Fruit fly (Drosophila melanogaster) whole organism, embryonic: Measurements from ENCODE around the gene IKKepsilon.
A peak's percentile ranks its signal among the peaks of the same experiment; 100 is the strongest.

Experiments
- Bdp1 ChIP-seq: fragments of 200-800 bp; sonication (Bioruptor generic); optimal IDR thresholded peaks from 3 replicates; lab custom pipeline; 2016; ENCODE audit warnings: missing biosample characterization, missing genetic modification characterization
- CG11696 ChIP-seq: fragments of 200-800 bp; sonication (Bioruptor generic); IDR thresholded peaks from 2 replicates; pipeline ENCODE4 v1.3.6; 2022; ENCODE audit warnings: missing biosample characterization, missing genetic modification characterization
- CG1233 ChIP-seq: fragments of 200-800 bp; sonication (Bioruptor generic); optimal IDR thresholded peaks from 4 replicates; lab custom pipeline; 2018; ENCODE audit warnings: missing biosample characterization, mild to moderate bottlenecking, missing genetic modification characterization
- CG12942 ChIP-seq: fragments of 200-800 bp; sonication (Bioruptor generic); optimal IDR thresholded peaks from 3 replicates; lab custom pipeline; 2016; ENCODE audit warnings: missing biosample characterization, missing genetic modification characterization
- CG13775 ChIP-seq: fragments of 200-800 bp; sonication (Bioruptor generic); optimal IDR thresholded peaks from 3 replicates; lab custom pipeline; 2017; ENCODE audit warnings: missing biosample characterization, mild to moderate bottlenecking, missing genetic modification characterization
- CG14441 ChIP-seq: fragments of 200-800 bp; sonication (Bioruptor generic); IDR thresholded peaks from 2 replicates; pipeline ENCODE4 v1.3.6; 2022; ENCODE audit warnings: missing biosample characterization, missing genetic modification characterization
- CG18262 ChIP-seq: fragments of 200-800 bp; optimal IDR thresholded peaks from 3 replicates; lab custom pipeline; 2019; ENCODE audit warnings: missing biosample characterization, mild to moderate bottlenecking, missing genetic modification characterization, moderate library complexity
- CG3065 ChIP-seq: fragments of 200-800 bp; sonication (Bioruptor generic); optimal IDR thresholded peaks from 2 replicates; lab custom pipeline; 2016; ENCODE audit warnings: missing biosample characterization, missing genetic modification characterization
- CG32772 ChIP-seq: fragments of 200-800 bp; sonication (Bioruptor generic); IDR thresholded peaks from 2 replicates; pipeline ENCODE4 v1.3.6; 2022; ENCODE audit warnings: missing biosample characterization, missing genetic modification characterization
- CG34376 ChIP-seq: fragments of 200-800 bp; sonication (Bioruptor generic); optimal IDR thresholded peaks from 2 replicates; lab custom pipeline; 2018; ENCODE audit warnings: missing biosample characterization, mild to moderate bottlenecking, missing genetic modification characterization
- CG3726 ChIP-seq: fragments of 200-800 bp; sonication (Bioruptor generic); IDR thresholded peaks from 3 replicates; pipeline ENCODE4, ENCODE4 v1.3.6; 2022; ENCODE audit warnings: missing biosample characterization, missing genetic modification characterization
- CG4730 ChIP-seq: fragments of 200-800 bp; sonication (Bioruptor generic); IDR thresholded peaks from 2 replicates; pipeline ENCODE4 v1.3.6; 2022; ENCODE audit warnings: missing biosample characterization, missing genetic modification characterization
- CG6654 ChIP-seq: fragments of 200-800 bp; sonication (Bioruptor generic); optimal IDR thresholded peaks from 2 replicates; lab custom pipeline; 2017; ENCODE audit warnings: missing biosample characterization, mild to moderate bottlenecking, missing genetic modification characterization
- CG7556 ChIP-seq: fragments of 200-800 bp; sonication (Bioruptor generic); optimal IDR thresholded peaks from 2 replicates; lab custom pipeline; 2017; ENCODE audit warnings: missing biosample characterization, mild to moderate bottlenecking, missing genetic modification characterization
- CG8388 ChIP-seq: fragments of 200-800 bp; sonication (Bioruptor generic); optimal IDR thresholded peaks from 2 replicates; lab custom pipeline; 2019; ENCODE audit warnings: missing biosample characterization, mild to moderate bottlenecking, missing genetic modification characterization, moderate library complexity
- CG8478 ChIP-seq: fragments of >200 bp; optimal IDR thresholded peaks from 2 replicates; lab custom pipeline; 2018
- CG9437 ChIP-seq: fragments of 200-800 bp; sonication (Bioruptor generic); optimal IDR thresholded peaks from 2 replicates; lab custom pipeline; 2018; ENCODE audit warnings: missing biosample characterization, mild to moderate bottlenecking, missing genetic modification characterization
- CHES-1-like ChIP-seq: fragments of 200-800 bp; sonication (Bioruptor generic); optimal IDR thresholded peaks from 2 replicates; lab custom pipeline; 2016; ENCODE audit warnings: missing biosample characterization, missing genetic modification characterization
- Dad ChIP-seq: fragments of 200-800 bp; sonication (Bioruptor generic); optimal IDR thresholded peaks from 3 replicates; lab custom pipeline; 2016; ENCODE audit warnings: missing biosample characterization, missing genetic modification characterization
- Dek ChIP-seq: fragments of 200-800 bp; sonication (Bioruptor generic); optimal IDR thresholded peaks from 3 replicates; lab custom pipeline; 2019; ENCODE audit warnings: missing biosample characterization, mild to moderate bottlenecking, missing genetic modification characterization, moderate library complexity
- Dll ChIP-seq: fragments of 200-800 bp; sonication (Bioruptor generic); IDR thresholded peaks from 4 replicates; pipeline ENCODE4 v1.3.6; 2022; ENCODE audit warnings: missing biosample characterization, missing genetic modification characterization; ENCODE audit not compliant: partially characterized antibody
- Dref ChIP-seq: fragments of 200-800 bp; sonication (Bioruptor generic); IDR thresholded peaks from 2 replicates; pipeline ENCODE4 v1.3.6; 2022; ENCODE audit warnings: missing biosample characterization, missing genetic modification characterization
- H2.0 ChIP-seq: fragments of 200-800 bp; sonication (Bioruptor generic); IDR thresholded peaks from 2 replicates; pipeline ENCODE4 v1.3.6; 2022; ENCODE audit warnings: missing biosample characterization, missing genetic modification characterization
- HLH54F ChIP-seq: fragments of 200-800 bp; sonication (Bioruptor generic); optimal IDR thresholded peaks from 3 replicates; lab custom pipeline; 2016; ENCODE audit warnings: missing biosample characterization, missing genetic modification characterization
- Lim3 ChIP-seq: fragments of 200-800 bp; sonication (Bioruptor generic); IDR thresholded peaks from 2 replicates; pipeline ENCODE4 v1.3.6; 2022; ENCODE audit warnings: missing biosample characterization, missing genetic modification characterization
- Meics ChIP-seq: fragments of 200-800 bp; sonication (Bioruptor generic); optimal IDR thresholded peaks from 2 replicates; lab custom pipeline; 2017; ENCODE audit warnings: missing biosample characterization, mild to moderate bottlenecking, missing genetic modification characterization
- NK7.1 ChIP-seq: fragments of 200-800 bp; sonication (Bioruptor generic); optimal IDR thresholded peaks from 3 replicates; lab custom pipeline; 2016; ENCODE audit warnings: missing biosample characterization, missing genetic modification characterization
- Sry-β ChIP-seq: fragments of 200-800 bp; sonication (Bioruptor generic); optimal IDR thresholded peaks from 2 replicates; lab custom pipeline; 2018; ENCODE audit warnings: missing biosample characterization, mild to moderate bottlenecking, missing genetic modification characterization, moderate library complexity
- Tbp ChIP-seq: fragments of >200 bp; optimal IDR thresholded peaks from 2 replicates; lab custom pipeline; 2018; ENCODE audit warnings: missing biosample characterization, missing genetic modification characterization
- Vsx1 ChIP-seq: fragments of 200-800 bp; sonication (Bioruptor generic); optimal IDR thresholded peaks from 2 replicates; lab custom pipeline; 2017; ENCODE audit warnings: missing biosample characterization, mild to moderate bottlenecking, missing genetic modification characterization, missing genetic modification reagents
- bsh ChIP-seq, 2 experiments: fragments of 200-800 bp; sonication (Bioruptor generic); optimal IDR thresholded peaks; 2 replicates each; lab custom pipeline; 2017 to 2018; ENCODE audit warnings: mild to moderate bottlenecking in 2 of 2, missing biosample characterization in 2 of 2, missing genetic modification characterization in 2 of 2, moderate library complexity in 1 of 2
- caup ChIP-seq: fragments of 200-800 bp; sonication (Bioruptor generic); optimal IDR thresholded peaks from 3 replicates; lab custom pipeline; 2017; ENCODE audit warnings: missing biosample characterization, mild to moderate bottlenecking, missing genetic modification characterization, moderate library complexity; ENCODE audit not compliant: severe bottlenecking
- dm ChIP-seq: fragments of 200-800 bp; sonication (Bioruptor generic); optimal IDR thresholded peaks from 3 replicates; lab custom pipeline; 2016; ENCODE audit warnings: missing biosample characterization, missing genetic modification characterization
- fd64A ChIP-seq: fragments of 200-800 bp; sonication (Bioruptor generic); optimal IDR thresholded peaks from 3 replicates; lab custom pipeline; 2018; ENCODE audit warnings: missing biosample characterization, mild to moderate bottlenecking, missing genetic modification characterization
- fd96Cb ChIP-seq: fragments of 200-800 bp; sonication (Bioruptor generic); optimal IDR thresholded peaks from 2 replicates; lab custom pipeline; 2018; ENCODE audit warnings: missing biosample characterization, mild to moderate bottlenecking, missing genetic modification characterization, moderate library complexity
- gsb-n ChIP-seq: fragments of 200-800 bp; sonication (Bioruptor generic); optimal IDR thresholded peaks from 3 replicates; lab custom pipeline; 2018; ENCODE audit warnings: missing biosample characterization, mild to moderate bottlenecking, missing genetic modification characterization
- jigr1 ChIP-seq: fragments of 200-800 bp; sonication (Bioruptor generic); IDR thresholded peaks from 3 replicates; pipeline ENCODE4 v1.3.6; 2022; ENCODE audit warnings: missing biosample characterization, missing genetic modification characterization
- kay ChIP-seq: fragments of 200-800 bp; sonication (Bioruptor generic); optimal IDR thresholded peaks from 2 replicates; lab custom pipeline; 2016; ENCODE audit warnings: missing biosample characterization, missing genetic modification characterization
- mam ChIP-seq: fragments of 200-800 bp; sonication (Bioruptor generic); optimal IDR thresholded peaks from 3 replicates; lab custom pipeline; 2016; ENCODE audit warnings: missing biosample characterization, missing genetic modification characterization
- nom ChIP-seq: fragments of 200-800 bp; sonication (Bioruptor generic); optimal IDR thresholded peaks from 2 replicates; lab custom pipeline; 2017; ENCODE audit warnings: missing biosample characterization, missing genetic modification characterization, mild to moderate bottlenecking, moderate library complexity, missing genetic modification reagents
- odd ChIP-seq: fragments of 200-800 bp; sonication (Bioruptor generic); optimal IDR thresholded peaks from 2 replicates; lab custom pipeline; 2017; ENCODE audit warnings: missing biosample characterization, mild to moderate bottlenecking, missing genetic modification characterization
- pzg ChIP-seq: fragments of 200-800 bp; sonication (Bioruptor generic); optimal IDR thresholded peaks from 3 replicates; lab custom pipeline; 2018; ENCODE audit warnings: missing biosample characterization, mild to moderate bottlenecking, missing genetic modification characterization, moderate library complexity
- repo ChIP-seq: fragments of 200-800 bp; sonication (Bioruptor generic); optimal IDR thresholded peaks from 2 replicates; lab custom pipeline; 2016; ENCODE audit warnings: missing biosample characterization, missing genetic modification characterization
- sim ChIP-seq: fragments of 200-800 bp; sonication (Bioruptor generic); IDR thresholded peaks from 2 replicates; pipeline ENCODE4 v1.3.6; 2022; ENCODE audit warnings: missing biosample characterization, missing genetic modification characterization
- sna ChIP-seq: fragments of 200-800 bp; sonication (Bioruptor generic); IDR thresholded peaks from 2 replicates; pipeline ENCODE4 v1.3.6; 2022; ENCODE audit warnings: missing biosample characterization, missing genetic modification characterization; ENCODE audit not compliant: partially characterized antibody
- ssp ChIP-seq: fragments of 200-800 bp; sonication (Bioruptor generic); IDR thresholded peaks from 2 replicates; pipeline ENCODE4 v1.3.6; 2022; ENCODE audit warnings: missing biosample characterization, missing genetic modification characterization
- tap ChIP-seq: fragments of 200-800 bp; optimal IDR thresholded peaks from 3 replicates; lab custom pipeline; 2019; ENCODE audit warnings: missing biosample characterization, mild to moderate bottlenecking, missing genetic modification characterization, moderate library complexity
- tgo ChIP-seq: fragments of 200-800 bp; sonication (Bioruptor generic); IDR thresholded peaks from 3 replicates; pipeline ENCODE4 v1.3.6; 2022; ENCODE audit warnings: missing biosample characterization, missing genetic modification characterization
- wor ChIP-seq: fragments of 200-800 bp; sonication (Bioruptor generic); IDR thresholded peaks from 2 replicates; pipeline ENCODE4 v1.3.6; 2022; ENCODE audit warnings: missing biosample characterization, missing genetic modification characterization

The IKKepsilon gene

dm6 chr2L:20714468-20715404 is 38.9 kb downstream of the IKKepsilon start, which contains the start of gene Hr38 (continued):
- TF ChIP-seq Dll, result peak; percentile 33; the same call in 1 of the 4 replicates
- peak; percentile 61 for TF ChIP-seq sna (GFP tag; lab: Robert Waterston, UW)
- TF ChIP-seq dm, result no peak
- TF ChIP-seq CG9437, result peak; percentile 7
- TF ChIP-seq fd96Cb (tag; lab: Kevin White, UChicago), result peak; percentile 42
- peak; percentile 49 for TF ChIP-seq mam (GFP tag; lab: Kevin White, UChicago)
- no peak for TF ChIP-seq CG11696
- no peak for TF ChIP-seq sim (GFP tag; lab: Robert Waterston, UW)
- TF ChIP-seq CHES-1-like (GFP tag; lab: Kevin White, UChicago), result peak; percentile 22
- no peak for TF ChIP-seq CG4730
- TF ChIP-seq tap, result no peak
- TF ChIP-seq Vsx1 (GFP tag; lab: Kevin White, UChicago), result no peak
- no peak for TF ChIP-seq CG13775 (GFP tag; lab: Kevin White, UChicago)
- no peak for TF ChIP-seq Dad (GFP tag; lab: Kevin White, UChicago)
- no peak for TF ChIP-seq nom
- no peak for TF ChIP-seq CG6654 (GFP tag; lab: Kevin White, UChicago)
- peak; percentile 35 for TF ChIP-seq Dek (tag; lab: Kevin White, UChicago)
- TF ChIP-seq Bdp1, result no peak
- peak; percentile 43 for TF ChIP-seq HLH54F
- TF ChIP-seq NK7.1 (GFP tag; lab: Kevin White, UChicago), result no peak
- TF ChIP-seq Dref (GFP tag; lab: Robert Waterston, UW), result no peak
- no peak for TF ChIP-seq CG8478 (lab: Kevin White, UChicago)
- TF ChIP-seq CG3065 (GFP tag; lab: Kevin White, UChicago), result no peak
- TF ChIP-seq CG18262 (tag; lab: Kevin White, UChicago), result no peak
- 0 out of 3 replicates have a peak, but pooled peaks have one; percentile 15 for TF ChIP-seq tgo (GFP tag; lab: Robert Waterston, UW)
- TF ChIP-seq repo (GFP tag; lab: Kevin White, UChicago), result no peak
- peak; percentile 73 for TF ChIP-seq Meics (GFP tag; lab: Kevin White, UChicago)
- TF ChIP-seq bsh (GFP tag; optimal IDR thresholded peaks at IDR 0.05; lab: Kevin White, UChicago), result peak in 1 of 2 experiments; percentile 8
- no peak for TF ChIP-seq CG14441
- peak; percentile 39 for TF ChIP-seq caup
- TF ChIP-seq CG34376 (GFP tag; lab: Kevin White, UChicago), result peak; percentile 52
- TF ChIP-seq pzg, result no peak
- TF ChIP-seq H2.0, result no peak
- TF ChIP-seq CG7556 (GFP tag; lab: Kevin White, UChicago), result peak; percentile 72
- TF ChIP-seq CG12942 (GFP tag; lab: Kevin White, UChicago), result no peak
- 0 out of 3 replicates have a peak, but pooled peaks have one; percentile 43 for TF ChIP-seq CG3726 (GFP tag; lab: Robert Waterston, UW)
- TF ChIP-seq Sry-β (GFP tag; lab: Kevin White, UChicago), result no peak
- TF ChIP-seq kay, result no peak
- TF ChIP-seq gsb-n (tag; lab: Kevin White, UChicago), result no peak
- TF ChIP-seq CG1233 (GFP tag; lab: Kevin White, UChicago), result no peak
- no peak for TF ChIP-seq jigr1
- no peak for TF ChIP-seq CG32772
- TF ChIP-seq fd64A (GFP tag; lab: Kevin White, UChicago), result no peak
- no peak for TF ChIP-seq Tbp (GFP tag; lab: Kevin White, UChicago)
- 0 out of 2 replicates have a peak, but pooled peaks have one; percentile 12 for TF ChIP-seq wor (GFP tag; lab: Robert Waterston, UW)
- no peak for TF ChIP-seq ssp (GFP tag; lab: Robert Waterston, UW)
- peak; percentile 5 for TF ChIP-seq CG8388 (GFP tag; lab: Kevin White, UChicago)
- no peak for TF ChIP-seq Lim3 (GFP tag; lab: Robert Waterston, UW)
- TF ChIP-seq odd (GFP tag; lab: Kevin White, UChicago), result no peak
